Fruit fly (Drosophila melanogaster) ovary, adult (tissue): ENCODE measurements around the gene CG4953.
A peak's percentile ranks its signal among the peaks of the same experiment; 100 is the strongest.

Experiments
- CG17801 ChIP-seq: fragments of 200-800 bp; optimal IDR thresholded peaks from 2 replicates; lab custom pipeline; 2019; ENCODE audit warnings: missing biosample characterization, mild to moderate bottlenecking, missing genetic modification characterization, moderate library complexity; ENCODE audit not compliant: partially characterized antibody

The CG4953 gene

DNA sequence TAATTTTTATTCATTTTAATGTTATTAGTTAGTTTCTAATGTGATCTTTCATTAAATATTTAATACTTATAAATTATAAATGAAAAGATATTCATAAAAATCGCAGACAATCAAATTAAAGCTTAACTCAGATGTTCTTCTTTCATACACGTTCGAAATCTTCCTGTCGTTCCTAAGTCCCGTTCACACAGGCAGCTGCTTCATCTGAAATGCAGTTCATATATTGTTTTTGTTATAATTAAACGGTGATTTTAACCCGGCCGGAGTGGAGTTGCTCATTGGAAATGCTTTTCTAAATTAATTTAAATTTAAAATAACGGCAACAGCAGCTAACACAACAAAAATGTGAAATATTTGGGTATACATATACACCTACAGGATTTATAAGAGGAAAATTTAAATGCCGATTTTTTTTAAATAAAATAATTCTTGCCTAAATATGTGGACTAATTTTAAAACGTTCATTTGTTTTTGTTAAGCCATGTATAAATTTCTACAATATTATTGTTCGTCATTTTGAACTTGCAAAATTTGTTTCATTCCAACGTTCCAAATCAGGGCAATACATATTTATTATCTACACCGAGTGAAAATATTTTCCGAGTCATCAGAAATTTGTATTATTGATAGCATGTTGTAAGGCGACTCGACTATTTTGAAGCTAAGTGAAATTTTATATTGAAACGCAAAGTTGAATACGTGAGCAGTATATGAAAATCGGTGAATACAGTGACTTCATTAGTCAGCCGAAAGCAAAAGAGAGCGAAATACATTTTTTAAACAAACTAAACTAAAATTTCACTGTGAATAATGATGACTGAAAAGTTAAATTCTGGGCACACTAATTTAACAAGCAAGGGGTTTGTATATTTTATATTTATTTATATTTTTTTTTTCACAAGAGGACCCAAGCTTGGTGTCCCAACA, 27.5 kb upstream of the CG4953 start, which contains the start of gene me31B:
TSS of gene me31B (plus strand) at position 616 of the 927 bp plus-strand sequence.
- TF ChIP-seq CG17801 = peak; percentile 26

DNA sequence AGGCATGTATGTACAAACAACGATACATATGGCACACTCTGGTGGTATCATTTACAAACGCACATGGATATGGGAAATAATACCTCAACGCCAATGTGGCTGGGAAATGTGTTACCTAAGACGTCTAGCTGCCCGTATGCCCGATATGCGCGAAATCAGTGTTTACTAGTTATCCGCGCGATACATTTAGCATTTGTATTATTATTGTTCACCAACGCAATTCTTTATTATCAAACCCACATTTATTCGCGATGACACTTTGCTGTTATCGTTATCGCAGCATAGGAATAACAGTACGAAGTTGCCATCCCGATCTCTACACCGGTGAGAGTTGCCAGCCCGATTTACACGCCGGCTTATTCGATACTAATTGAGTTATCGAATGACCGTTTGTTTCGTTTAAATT, 19.7 kb upstream of the CG4953 start, which contains the start of gene chico:
TSS of gene chico (minus strand) at position 294 of the 406 bp plus-strand sequence.
- no peak for TF ChIP-seq CG17801

DNA sequence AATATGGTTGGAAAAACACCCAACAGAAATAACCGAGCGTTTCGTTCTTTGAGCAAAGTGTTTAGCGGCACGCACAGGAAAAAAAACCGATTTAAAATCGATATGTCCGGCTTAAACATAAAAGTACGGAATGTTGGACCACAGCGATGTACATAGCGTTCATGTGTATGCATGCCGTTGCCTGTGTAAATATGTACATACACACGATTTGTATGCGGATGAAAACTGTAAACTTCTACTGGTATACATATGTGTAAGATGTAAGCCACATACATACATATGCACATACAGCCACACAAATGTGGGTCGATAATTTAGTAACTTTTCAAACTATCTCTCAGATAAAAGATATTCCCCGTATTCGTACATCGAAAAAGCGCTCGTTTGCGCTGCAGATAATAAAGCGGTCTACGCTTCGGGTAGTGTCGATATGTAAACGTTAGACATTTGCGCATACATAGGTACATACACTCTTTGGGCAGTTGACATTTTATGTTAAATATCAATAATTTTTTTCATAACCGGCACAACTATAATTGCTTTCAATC, 16.8 kb upstream of the CG4953 start:
- TF ChIP-seq CG17801 = no peak

DNA sequence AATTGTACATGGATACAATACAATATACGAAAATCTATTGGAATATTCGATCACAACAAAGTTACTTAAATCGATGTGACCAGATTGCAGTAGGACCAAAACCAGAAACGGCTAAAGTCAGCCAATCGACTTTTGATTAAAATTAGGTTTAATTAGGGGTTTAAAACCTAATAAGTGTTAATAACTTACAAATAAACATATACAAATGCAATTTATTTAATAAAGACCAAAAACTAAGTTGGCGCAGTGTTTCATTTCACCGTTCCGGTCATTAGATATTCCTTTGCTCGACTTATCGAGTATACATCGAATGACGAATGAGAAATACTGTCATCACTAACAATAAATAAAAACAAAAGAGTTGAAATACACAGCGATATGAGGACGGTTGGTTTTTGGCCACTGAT, 16.1 kb upstream of the CG4953 start, which contains the start of the genes bsk and CG31717:
TSS of gene bsk (minus strand) at position 61 of the 407 bp plus-strand sequence.
TSS of gene CG31717 (plus strand) at position 297 of the 407 bp plus-strand sequence.
- TF ChIP-seq CG17801 = peak; percentile 51

DNA sequence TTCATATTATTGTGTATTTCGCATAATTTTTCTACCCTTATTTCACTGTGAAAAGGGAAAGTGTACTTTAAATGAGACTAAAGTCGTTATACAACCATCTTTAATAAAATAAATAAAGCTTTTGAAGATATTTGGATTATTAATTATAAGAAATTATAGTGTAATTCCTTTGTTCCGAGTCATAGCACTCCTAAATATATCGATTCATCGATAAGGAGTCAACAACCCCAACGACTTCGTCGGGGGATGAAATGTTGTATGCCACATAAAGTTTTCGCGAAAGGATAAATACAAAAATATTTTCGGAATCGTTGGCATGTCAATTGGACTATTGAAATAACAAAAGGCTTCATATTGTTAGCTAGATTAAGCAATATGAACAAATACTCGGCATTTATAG, 14.9 kb upstream of the CG4953 start, which contains the start of gene Ror:
TSS of gene Ror (plus strand) at position 252 of the 400 bp plus-strand sequence.
- TF ChIP-seq CG17801 = no peak

DNA sequence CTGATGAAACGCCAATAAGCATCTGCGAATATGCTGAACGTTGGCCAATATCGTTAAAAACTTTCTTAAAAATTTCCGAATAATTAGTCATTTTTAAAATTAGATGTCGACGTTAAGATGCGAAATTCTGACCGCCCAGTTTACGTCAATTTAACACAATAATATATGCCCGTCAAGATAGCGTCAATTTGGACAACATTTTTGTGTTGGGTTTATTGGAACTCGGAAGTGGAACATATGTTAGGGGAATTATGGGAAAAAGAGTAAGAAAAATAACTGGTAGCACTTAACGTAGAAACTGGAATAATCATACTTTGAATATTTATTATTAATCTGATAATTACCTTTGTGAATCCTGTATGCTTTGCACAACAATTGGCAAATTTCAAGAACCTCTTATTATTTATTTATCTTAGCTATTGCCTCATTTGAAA, 10.8 kb upstream of the CG4953 start, which contains the start of gene CG5676:
TSS of gene CG5676 (minus strand) at position 167 of the 434 bp plus-strand sequence.
- TF ChIP-seq CG17801 = peak; percentile 11

DNA sequence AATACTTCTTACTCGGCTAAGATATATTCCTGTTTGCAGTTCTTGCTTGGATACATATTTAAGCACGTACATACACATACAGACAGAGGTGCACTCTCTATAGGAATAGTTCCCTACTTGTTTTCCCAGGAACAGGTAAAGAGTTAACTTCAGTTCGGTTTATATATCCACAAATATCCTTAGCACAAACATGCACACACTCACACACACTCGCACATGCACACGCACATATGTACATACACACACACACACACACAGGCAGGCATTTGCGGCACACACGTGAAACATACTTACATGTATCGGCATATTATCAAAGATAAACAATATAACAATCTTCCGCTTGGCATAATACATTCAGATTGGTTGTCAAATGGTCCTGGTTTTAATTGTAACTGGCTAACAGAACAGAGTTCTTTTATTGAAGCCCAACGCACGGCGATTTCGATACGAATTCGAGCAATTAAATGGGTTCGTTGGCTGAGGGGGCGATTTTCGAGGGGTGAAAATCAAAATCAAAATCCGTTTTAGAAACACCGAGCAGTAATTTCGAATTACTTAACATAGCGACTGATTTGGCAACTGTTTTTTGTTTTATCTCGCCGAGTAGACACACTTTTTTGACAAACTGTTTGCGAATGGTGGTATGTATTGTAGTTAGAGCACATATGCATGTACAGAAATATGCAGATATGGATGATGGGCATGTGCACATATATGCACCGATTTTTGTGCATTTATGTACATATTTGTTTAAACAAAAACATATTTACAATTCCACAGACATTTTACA, 6.3 kb upstream of the CG4953 start:
- no peak for TF ChIP-seq CG17801

DNA sequence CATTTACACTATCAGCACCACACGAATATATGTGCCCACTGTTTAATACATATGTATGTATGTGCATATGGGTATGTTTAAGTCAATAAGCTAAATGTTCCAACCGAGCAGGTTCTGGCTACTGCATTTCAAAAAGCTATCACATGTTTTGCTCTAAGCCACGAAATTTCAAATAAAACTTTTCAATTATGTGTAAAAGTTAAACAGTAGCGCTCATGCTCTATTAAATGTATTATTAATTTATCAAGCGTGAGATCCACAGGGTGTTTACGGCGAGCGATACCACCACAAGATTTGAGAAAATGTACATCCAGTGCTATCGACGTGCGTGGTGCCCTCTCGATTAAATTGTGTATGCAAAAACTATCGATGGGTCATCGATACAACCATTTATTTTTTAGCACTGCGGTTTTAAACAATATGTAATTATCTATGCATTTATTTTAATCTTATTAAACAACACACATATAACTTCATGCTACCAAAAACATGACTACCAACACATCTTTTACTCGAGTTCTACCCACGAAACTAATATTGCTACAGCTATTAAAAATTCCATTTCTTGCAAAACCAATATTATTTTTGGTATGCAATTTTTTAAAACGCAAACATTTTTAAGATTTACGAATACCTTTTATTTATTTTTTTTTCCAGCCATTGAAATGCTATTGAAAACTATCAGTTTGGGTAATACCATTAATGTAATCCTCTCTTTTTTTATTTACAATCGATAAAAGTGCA, 5.6 kb upstream of the CG4953 start, which contains the start of gene Pten:
TSS of gene Pten (minus strand) at position 300 of the 744 bp plus-strand sequence.
- peak; percentile 26 for TF ChIP-seq CG17801

DNA sequence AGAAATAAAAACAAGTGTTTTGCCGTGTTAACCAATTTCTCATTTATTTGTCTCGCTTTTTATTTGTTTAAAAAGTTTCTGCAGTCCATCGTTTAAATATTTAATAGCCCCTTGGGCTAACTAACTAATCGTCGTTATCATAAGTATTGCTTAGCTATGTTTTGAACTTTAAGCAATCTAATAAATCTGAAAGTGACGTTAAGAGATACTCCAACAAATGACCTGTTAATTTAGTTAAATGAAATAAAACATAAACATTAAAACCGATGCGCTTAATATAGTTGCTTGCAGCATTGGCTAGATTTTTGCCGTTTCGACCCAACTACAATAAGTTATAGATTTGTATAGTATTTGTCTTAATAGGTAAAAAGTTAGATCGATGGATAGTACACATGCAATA, 4.7 kb upstream of the CG4953 start:
- TF ChIP-seq CG17801 = no peak

DNA sequence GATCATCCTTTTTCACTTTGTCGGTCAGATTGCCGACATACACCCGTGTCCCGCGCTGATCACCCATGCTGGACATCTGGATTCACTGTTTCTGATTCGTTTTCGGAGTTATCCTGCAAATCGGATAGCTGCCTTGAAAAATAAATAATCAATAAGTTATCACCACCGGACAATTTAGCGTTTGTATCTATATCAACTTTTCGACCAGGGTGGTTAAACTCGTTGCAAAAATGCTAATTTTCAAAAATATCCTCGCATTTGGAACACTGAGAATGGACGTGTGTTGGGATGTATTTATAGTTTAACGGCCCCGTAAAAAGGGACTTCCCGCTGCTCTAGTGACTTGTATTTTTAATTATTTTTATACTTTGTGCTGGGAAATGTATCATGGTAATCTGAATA, 3.2 kb upstream of the CG4953 start, which contains the start of gene Rsf1:
TSS of gene Rsf1 (minus strand) at position 212 of the 402 bp plus-strand sequence.
- no peak for TF ChIP-seq CG17801

DNA sequence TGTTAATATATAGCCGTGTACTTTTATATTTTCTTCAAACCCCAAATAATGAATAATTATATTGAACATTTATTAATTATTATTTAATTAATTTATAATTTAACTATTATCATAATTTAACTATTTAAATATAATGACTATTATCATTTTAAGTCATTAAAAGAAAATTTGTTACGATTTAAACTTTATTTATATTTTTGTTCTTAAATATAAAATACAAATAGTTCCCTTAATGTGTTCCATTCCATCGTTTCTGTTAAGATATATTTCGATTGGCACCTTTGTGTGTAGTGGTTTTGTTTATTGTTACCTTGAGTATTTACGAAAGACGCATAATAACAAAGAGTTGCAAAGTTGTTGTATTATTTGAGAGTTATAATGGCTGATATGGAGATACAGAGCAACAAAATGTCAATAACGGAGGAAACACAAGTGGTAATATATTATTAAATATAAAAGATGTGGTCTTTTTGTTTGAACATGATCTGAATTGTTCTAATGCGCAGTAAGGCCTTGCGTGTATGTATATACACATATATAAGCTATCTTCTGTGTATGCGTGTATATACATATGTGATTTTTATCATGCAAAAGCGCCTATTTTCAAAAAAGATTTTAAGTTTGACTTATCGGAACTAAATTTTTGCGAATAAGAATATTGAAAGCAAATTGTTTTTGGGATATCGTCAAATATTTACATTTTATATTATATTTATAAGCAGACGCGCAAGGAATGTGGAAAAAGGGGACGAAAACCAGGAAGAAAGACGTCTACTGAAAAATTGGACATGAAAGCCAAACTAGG, 2.5 kb upstream of the CG4953 start, which contains the start of gene REPTOR-BP:
TSS of gene REPTOR-BP (plus strand) at position 296 of the 805 bp plus-strand sequence.
- TF ChIP-seq CG17801 = no peak

DNA sequence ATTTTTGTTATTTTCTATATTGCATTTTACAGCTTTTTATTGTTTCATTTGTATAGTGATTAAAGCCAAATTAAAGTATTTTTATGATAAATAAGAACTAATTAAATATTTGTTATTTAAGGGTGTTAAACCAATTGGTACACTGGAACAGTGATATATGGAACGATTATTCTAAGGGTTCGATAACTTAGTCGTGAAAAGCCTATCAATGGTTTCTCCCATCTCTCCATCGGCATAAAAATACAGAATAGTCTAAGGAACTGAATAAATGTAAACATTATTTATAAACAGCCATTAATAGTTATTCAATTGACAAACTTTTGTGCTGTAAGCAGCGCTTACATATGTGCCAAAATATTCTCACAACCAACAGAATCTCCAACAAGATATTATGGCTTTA, 1.4 kb upstream of the CG4953 start, which contains the start of gene Mob3:
TSS of gene Mob3 (plus strand) at position 208 of the 400 bp plus-strand sequence.
- TF ChIP-seq CG17801 = peak; percentile 21

DNA sequence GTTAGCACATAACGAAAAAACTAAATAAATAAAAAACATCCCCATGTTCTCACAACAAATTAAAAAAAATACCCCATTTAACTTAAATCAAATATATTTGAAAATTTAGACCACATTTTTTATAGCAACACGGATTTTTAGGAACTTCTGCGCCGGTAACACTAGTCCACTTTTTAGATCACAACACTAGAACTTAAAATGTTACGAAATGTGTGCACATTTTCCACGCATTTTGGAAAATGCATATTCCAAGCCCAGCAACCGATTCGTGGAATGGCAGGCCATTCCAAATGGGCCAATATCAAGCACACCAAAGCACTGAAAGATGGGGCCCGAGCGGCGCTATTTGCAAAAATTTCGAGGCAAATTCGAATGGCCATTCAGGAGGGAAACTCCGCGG, 2.2 kb downstream of the CG4953 start, which contains the start of gene CG4957:
TSS of gene CG4957 (plus strand) at position 185 of the 400 bp plus-strand sequence.
- no peak for TF ChIP-seq CG17801

DNA sequence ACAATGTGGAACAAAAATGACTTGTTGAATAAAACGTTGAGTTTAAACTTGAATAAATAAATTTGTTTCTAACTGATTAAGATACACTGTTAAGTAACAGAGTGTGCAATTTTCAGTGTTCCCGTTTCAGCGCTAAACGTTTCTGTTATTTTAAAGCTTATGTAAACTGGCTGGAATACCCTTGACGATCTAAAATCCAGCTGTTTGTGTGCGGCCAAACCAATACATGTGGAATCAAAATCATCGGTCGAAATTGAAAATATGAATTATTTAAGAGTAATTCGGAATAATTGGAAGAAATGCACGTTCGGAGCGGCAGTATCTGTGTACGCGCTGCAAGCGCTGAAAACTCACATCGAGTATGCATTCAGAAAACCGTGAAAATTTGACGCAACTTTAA, 3.4 kb downstream of the CG4953 start, which contains the start of gene Mulk:
TSS of gene Mulk (plus strand) at position 198 of the 400 bp plus-strand sequence.
- TF ChIP-seq CG17801 = no peak
